Fruit fly (Drosophila melanogaster): ENCODE results near the gene Dap160.

The Dap160 gene

dm6 chr2L:21163311-21163842, 21.2 kb upstream of the Dap160 start, which contains the start of gene Noc2:
TSS of gene Noc2 (plus strand) at chr2L:21163641.
- TF ChIP-seq insv (optimal IDR thresholded peaks at IDR 0.05) (no peak), Sin3A (optimal IDR thresholded peaks at IDR 0.05) (no peak), ttk (optimal IDR thresholded peaks at IDR 0.05) (no peak), h (optimal IDR thresholded peaks at IDR 0.05) (no peak), Myc (optimal IDR thresholded peaks at IDR 0.05) (no peak), psq (optimal IDR thresholded peaks at IDR 0.05) (no peak)

dm6 chr2L:21162875-21163274, 20.7 kb upstream of the Dap160 start, which contains the start of gene Nbr:
TSS of gene Nbr (minus strand) at chr2L:21163083.
- no peak for TF ChIP-seq ttk (optimal IDR thresholded peaks at IDR 0.05)
- TF ChIP-seq insv (optimal IDR thresholded peaks at IDR 0.05), result no peak
- no peak for TF ChIP-seq h (optimal IDR thresholded peaks at IDR 0.05)
- TF ChIP-seq psq (optimal IDR thresholded peaks at IDR 0.05), result no peak
- no peak for TF ChIP-seq Sin3A (optimal IDR thresholded peaks at IDR 0.05)
- TF ChIP-seq Myc (optimal IDR thresholded peaks at IDR 0.05), result no peak

- TF ChIP-seq Myc (optimal IDR thresholded peaks at IDR 0.05) (no peak), insv (optimal IDR thresholded peaks at IDR 0.05) (no peak), Sin3A (optimal IDR thresholded peaks at IDR 0.05) (no peak), h (optimal IDR thresholded peaks at IDR 0.05) (no peak), psq (optimal IDR thresholded peaks at IDR 0.05) (no peak), ttk (optimal IDR thresholded peaks at IDR 0.05) (no peak)
Observed at dm6 chr2L:21158554-21158953, 16.4 kb upstream of the Dap160 start, which contains the start of the genes Coq3 and Pld3. TSS of gene Coq3 (minus strand) at chr2L:21158611. TSS of gene Pld3 (plus strand) at chr2L:21158847.

dm6 chr2L:21156156-21157040, 14.3 kb upstream of the Dap160 start, which contains the start of the genes Mpp6 and E2f2:
TSS of gene Mpp6 (plus strand) at chr2L:21156288.
TSS of gene E2f2 (minus strand) at chr2L:21156749.
- TF ChIP-seq psq (optimal IDR thresholded peaks at IDR 0.05) (peak; percentile 91), h (optimal IDR thresholded peaks at IDR 0.05) (no peak), insv (optimal IDR thresholded peaks at IDR 0.05) (no peak), ttk (optimal IDR thresholded peaks at IDR 0.05) (no peak), Sin3A (optimal IDR thresholded peaks at IDR 0.05) (no peak), Myc (optimal IDR thresholded peaks at IDR 0.05) (no peak)

dm6 chr2L:21153844-21154243, 11.7 kb upstream of the Dap160 start:
- TF ChIP-seq insv (optimal IDR thresholded peaks at IDR 0.05) (no peak), Myc (optimal IDR thresholded peaks at IDR 0.05) (no peak), psq (optimal IDR thresholded peaks at IDR 0.05) (no peak), Sin3A (optimal IDR thresholded peaks at IDR 0.05) (no peak), ttk (optimal IDR thresholded peaks at IDR 0.05) (no peak), h (optimal IDR thresholded peaks at IDR 0.05) (no peak)

dm6 chr2L:21149053-21149452, 6.9 kb upstream of the Dap160 start:
- TF ChIP-seq insv (optimal IDR thresholded peaks at IDR 0.05) (no peak), ttk (optimal IDR thresholded peaks at IDR 0.05) (no peak), psq (optimal IDR thresholded peaks at IDR 0.05) (no peak), Sin3A (optimal IDR thresholded peaks at IDR 0.05) (no peak)

- TF ChIP-seq h (optimal IDR thresholded peaks at IDR 0.05) (no peak), psq (optimal IDR thresholded peaks at IDR 0.05) (no peak), Sin3A (optimal IDR thresholded peaks at IDR 0.05) (no peak), Myc (optimal IDR thresholded peaks at IDR 0.05) (no peak), insv (optimal IDR thresholded peaks at IDR 0.05) (no peak), ttk (optimal IDR thresholded peaks at IDR 0.05) (no peak)
Observed at dm6 chr2L:21148242-21148641, 6.1 kb upstream of the Dap160 start, which contains the start of gene del. TSS of gene del (minus strand) at chr2L:21148546.

- TF ChIP-seq Myc (optimal IDR thresholded peaks at IDR 0.05), result no peak
Observed at dm6 chr2L:21142972-21143385, 832 bp upstream of the Dap160 start, which contains the start of gene pths. TSS of gene pths (plus strand) at chr2L:21143229.

- TF ChIP-seq insv (optimal IDR thresholded peaks at IDR 0.05) (no peak), h (optimal IDR thresholded peaks at IDR 0.05) (no peak), Myc (optimal IDR thresholded peaks at IDR 0.05) (no peak), Sin3A (optimal IDR thresholded peaks at IDR 0.05) (no peak), ttk (optimal IDR thresholded peaks at IDR 0.05) (no peak), psq (optimal IDR thresholded peaks at IDR 0.05) (no peak)
Observed at dm6 chr2L:21142501-21142849, 328 bp upstream of the Dap160 start.

dm6 chr2L:21135764-21136163, 6.4 kb downstream of the Dap160 start:
- TF ChIP-seq ttk (optimal IDR thresholded peaks at IDR 0.05), result no peak
- TF ChIP-seq psq (optimal IDR thresholded peaks at IDR 0.05), result no peak
- no peak for TF ChIP-seq insv (optimal IDR thresholded peaks at IDR 0.05)
- TF ChIP-seq Myc (optimal IDR thresholded peaks at IDR 0.05), result no peak
- TF ChIP-seq h (optimal IDR thresholded peaks at IDR 0.05), result no peak
- no peak for TF ChIP-seq Sin3A (optimal IDR thresholded peaks at IDR 0.05)

dm6 chr2L:21115687-21116086, 26.5 kb downstream of the Dap160 start:
- TF ChIP-seq Sin3A (optimal IDR thresholded peaks at IDR 0.05) (no peak), ttk (optimal IDR thresholded peaks at IDR 0.05) (no peak), Myc (optimal IDR thresholded peaks at IDR 0.05) (no peak), insv (optimal IDR thresholded peaks at IDR 0.05) (no peak), psq (optimal IDR thresholded peaks at IDR 0.05) (no peak), h (optimal IDR thresholded peaks at IDR 0.05) (no peak)

dm6 chr2L:21113546-21113945, 28.6 kb downstream of the Dap160 start:
- no peak for TF ChIP-seq insv (optimal IDR thresholded peaks at IDR 0.05)
- no peak for TF ChIP-seq ttk (optimal IDR thresholded peaks at IDR 0.05)
- TF ChIP-seq Sin3A (optimal IDR thresholded peaks at IDR 0.05), result no peak
- no peak for TF ChIP-seq Myc (optimal IDR thresholded peaks at IDR 0.05)
- no peak for TF ChIP-seq h (optimal IDR thresholded peaks at IDR 0.05)
- no peak for TF ChIP-seq psq (optimal IDR thresholded peaks at IDR 0.05)
